Fruit fly (Drosophila melanogaster) whole organism, embryonic: Measurements from ENCODE around the gene CkIIalpha-i3.
A peak's percentile ranks its signal among the peaks of the same experiment; 100 is the strongest.

Source experiments
- Ada2b ChIP-seq: fragments of 200-800 bp; sonication (Bioruptor generic); IDR thresholded peaks from 2 replicates; pipeline ENCODE4 v1.3.6; 2022; ENCODE audit warnings: missing biosample characterization, missing genetic modification characterization
- Atf3 ChIP-seq: fragments of 200-800 bp; sonication (Bioruptor generic); optimal IDR thresholded peaks from 3 replicates; lab custom pipeline; 2016; ENCODE audit warnings: missing biosample characterization, missing genetic modification characterization
- Bdp1 ChIP-seq: fragments of 200-800 bp; sonication (Bioruptor generic); optimal IDR thresholded peaks from 3 replicates; lab custom pipeline; 2016; ENCODE audit warnings: missing biosample characterization, missing genetic modification characterization
- CG10565 ChIP-seq: fragments of 200-800 bp; sonication (Bioruptor generic); optimal IDR thresholded peaks from 3 replicates; lab custom pipeline; 2016; ENCODE audit warnings: missing biosample characterization, mild to moderate bottlenecking, missing genetic modification characterization
- CG10979 ChIP-seq: fragments of 200-800 bp; sonication (Bioruptor generic); optimal IDR thresholded peaks from 2 replicates; lab custom pipeline; 2018; ENCODE audit warnings: missing biosample characterization, mild to moderate bottlenecking, missing genetic modification characterization, moderate library complexity
- CG11093 ChIP-seq: fragments of 200-800 bp; sonication (Bioruptor generic); IDR thresholded peaks from 3 replicates; pipeline ENCODE4 v1.3.6; 2022; ENCODE audit warnings: missing biosample characterization, missing genetic modification characterization
- CG11456 ChIP-seq: fragments of 200-800 bp; sonication (Bioruptor generic); IDR thresholded peaks from 3 replicates; pipeline ENCODE4 v1.3.6; 2022; ENCODE audit warnings: missing biosample characterization, missing genetic modification characterization
- CG14667 ChIP-seq: fragments of 200-800 bp; sonication (Bioruptor generic); IDR thresholded peaks from 2 replicates; pipeline ENCODE4 v1.3.6; 2022; ENCODE audit warnings: missing biosample characterization, missing genetic modification characterization
- CG1603 ChIP-seq: fragments of 200-800 bp; sonication (Bioruptor generic); optimal IDR thresholded peaks from 2 replicates; lab custom pipeline; 2019; ENCODE audit warnings: missing biosample characterization, mild to moderate bottlenecking, missing genetic modification characterization, moderate library complexity
- CG1792 ChIP-seq: fragments of 200-800 bp; sonication (Bioruptor generic); optimal IDR thresholded peaks from 2 replicates; lab custom pipeline; 2016; ENCODE audit warnings: missing biosample characterization, missing genetic modification characterization
- CG18262 ChIP-seq: fragments of 200-800 bp; optimal IDR thresholded peaks from 3 replicates; lab custom pipeline; 2019; ENCODE audit warnings: missing biosample characterization, mild to moderate bottlenecking, missing genetic modification characterization, moderate library complexity
- CG2120 ChIP-seq: fragments of 200-800 bp; sonication (Bioruptor generic); optimal IDR thresholded peaks from 3 replicates; lab custom pipeline; 2016; ENCODE audit warnings: missing biosample characterization, missing genetic modification characterization
- CG2129 ChIP-seq: fragments of 200-800 bp; sonication (Bioruptor generic); IDR thresholded peaks from 2 replicates; pipeline ENCODE4 v1.3.6; 2022; ENCODE audit warnings: missing biosample characterization, missing genetic modification characterization; ENCODE audit not compliant: partially characterized antibody
- CG42726 ChIP-seq: fragments of 200-800 bp; sonication (Bioruptor generic); IDR thresholded peaks from 2 replicates; pipeline ENCODE4 v1.3.6; 2022; ENCODE audit warnings: missing biosample characterization, missing genetic modification characterization; ENCODE audit not compliant: partially characterized antibody
- CG43689 ChIP-seq: fragments of 200-800 bp; sonication (Bioruptor generic); IDR thresholded peaks from 2 replicates; pipeline ENCODE4 v1.3.6; 2022; ENCODE audit warnings: missing biosample characterization, missing genetic modification characterization
- CG6689 ChIP-seq: fragments of 200-800 bp; sonication (Bioruptor generic); IDR thresholded peaks from 2 replicates; pipeline ENCODE4 v1.3.6; 2022; ENCODE audit warnings: missing biosample characterization, missing genetic modification characterization
- CG6813 ChIP-seq: fragments of 200-800 bp; sonication (Bioruptor generic); optimal IDR thresholded peaks from 2 replicates; lab custom pipeline; 2017; ENCODE audit warnings: missing biosample characterization, missing genetic modification characterization, mild to moderate bottlenecking, moderate library complexity, missing genetic modification reagents
- CG8089 ChIP-seq: fragments of 200-800 bp; sonication (Bioruptor generic); optimal IDR thresholded peaks from 3 replicates; lab custom pipeline; 2016; ENCODE audit warnings: missing biosample characterization, missing genetic modification characterization
- CG8281 ChIP-seq: fragments of 200-800 bp; sonication (Bioruptor generic); optimal IDR thresholded peaks from 2 replicates; lab custom pipeline; 2018; ENCODE audit warnings: missing biosample characterization, mild to moderate bottlenecking, missing genetic modification characterization, moderate library complexity
- CoRest ChIP-seq: fragments of 200-800 bp; sonication (Bioruptor generic); optimal IDR thresholded peaks from 3 replicates; lab custom pipeline; 2018; ENCODE audit warnings: missing biosample characterization, mild to moderate bottlenecking, missing genetic modification characterization, moderate library complexity
- Hr78 ChIP-seq, 2 experiments: fragments of 200-800 bp in 1 of 2; fragments of >200 bp in 1 of 2; sonication (Bioruptor generic) in 1 of 2; optimal IDR thresholded peaks; 2 replicates each; lab custom pipeline; 2017 to 2019; ENCODE audit warnings: missing biosample characterization in 2 of 2, missing genetic modification characterization in 2 of 2, mild to moderate bottlenecking in 1 of 2, moderate library complexity in 1 of 2
- Myb ChIP-seq: fragments of 200-800 bp; sonication (Bioruptor generic); optimal IDR thresholded peaks from 2 replicates; lab custom pipeline; 2016; ENCODE audit warnings: missing biosample characterization, missing genetic modification characterization
- NK7.1 ChIP-seq: fragments of 200-800 bp; sonication (Bioruptor generic); optimal IDR thresholded peaks from 3 replicates; lab custom pipeline; 2016; ENCODE audit warnings: missing biosample characterization, missing genetic modification characterization
- Spps ChIP-seq: fragments of 200-800 bp; sonication (Bioruptor generic); optimal IDR thresholded peaks from 2 replicates; lab custom pipeline; 2018; ENCODE audit warnings: missing biosample characterization, mild to moderate bottlenecking, missing genetic modification characterization
- YL-1 ChIP-seq: fragments of 200-800 bp; sonication (Bioruptor generic); optimal IDR thresholded peaks from 3 replicates; lab custom pipeline; 2017; ENCODE audit warnings: missing biosample characterization, mild to moderate bottlenecking, missing genetic modification characterization
- abd-A ChIP-seq: fragments of 200-800 bp; sonication (Bioruptor generic); optimal IDR thresholded peaks from 3 replicates; lab custom pipeline; 2019; ENCODE audit warnings: missing biosample characterization, mild to moderate bottlenecking, missing genetic modification characterization, moderate library complexity
- amos ChIP-seq: fragments of 200-800 bp; sonication (Bioruptor generic); IDR thresholded peaks from 2 replicates; pipeline ENCODE4 v1.3.6; 2022; ENCODE audit warnings: missing biosample characterization, missing genetic modification characterization; ENCODE audit not compliant: partially characterized antibody
- ci ChIP-seq: fragments of 200-800 bp; sonication (Bioruptor generic); IDR thresholded peaks from 3 replicates; pipeline ENCODE4 v1.3.6; 2022; ENCODE audit warnings: missing biosample characterization, missing genetic modification characterization
- crp ChIP-seq, 2 experiments: fragments of 200-800 bp; sonication (Bioruptor generic); optimal IDR thresholded peaks; 2 replicates in 1 of 2; 3 replicates in 1 of 2; lab custom pipeline; 2017; ENCODE audit warnings: missing biosample characterization in 2 of 2, missing genetic modification characterization in 2 of 2, mild to moderate bottlenecking in 1 of 2, moderate library complexity in 1 of 2
- cwo ChIP-seq: fragments of 200-800 bp; sonication (Bioruptor generic); optimal IDR thresholded peaks from 3 replicates; lab custom pipeline; 2017; ENCODE audit warnings: missing biosample characterization, missing genetic modification characterization, mild to moderate bottlenecking, moderate library complexity, missing genetic modification reagents
- dimm ChIP-seq: fragments of 200-800 bp; sonication (Bioruptor generic); IDR thresholded peaks from 2 replicates; pipeline ENCODE4 v1.3.6; 2022; ENCODE audit warnings: missing biosample characterization, missing genetic modification characterization
- ewg ChIP-seq: fragments of 200-800 bp; sonication (Bioruptor generic); optimal IDR thresholded peaks from 3 replicates; lab custom pipeline; 2017; ENCODE audit warnings: mild to moderate bottlenecking, missing biosample characterization, missing genetic modification reagents, missing genetic modification characterization
- fru ChIP-seq: fragments of >200 bp; optimal IDR thresholded peaks from 2 replicates; lab custom pipeline; 2017
- ftz-f1 ChIP-seq: fragments of 200-800 bp; sonication (Bioruptor generic); optimal IDR thresholded peaks from 2 replicates; lab custom pipeline; 2016; ENCODE audit warnings: missing biosample characterization, missing genetic modification characterization
- grau ChIP-seq: fragments of 200-800 bp; optimal IDR thresholded peaks from 3 replicates; lab custom pipeline; 2019; ENCODE audit warnings: missing biosample characterization, mild to moderate bottlenecking, missing genetic modification characterization, moderate library complexity
- gsb-n ChIP-seq: fragments of 200-800 bp; sonication (Bioruptor generic); optimal IDR thresholded peaks from 3 replicates; lab custom pipeline; 2018; ENCODE audit warnings: missing biosample characterization, mild to moderate bottlenecking, missing genetic modification characterization
- lbe ChIP-seq: fragments of 200-800 bp; sonication (Bioruptor generic); optimal IDR thresholded peaks from 2 replicates; lab custom pipeline; 2016; ENCODE audit warnings: missing biosample characterization, mild to moderate bottlenecking, missing genetic modification characterization
- oc ChIP-seq: fragments of 200-800 bp; sonication (Bioruptor generic); optimal IDR thresholded peaks from 2 replicates; lab custom pipeline; 2018; ENCODE audit warnings: missing biosample characterization, mild to moderate bottlenecking, missing genetic modification characterization, moderate library complexity
- peb ChIP-seq: fragments of 200-800 bp; sonication (Bioruptor generic); IDR thresholded peaks from 2 replicates; pipeline ENCODE4 v1.3.6; 2022; ENCODE audit warnings: missing biosample characterization, missing genetic modification characterization
- pfk ChIP-seq: fragments of 200-800 bp; sonication (Bioruptor generic); optimal IDR thresholded peaks from 2 replicates; lab custom pipeline; 2018; ENCODE audit warnings: missing biosample characterization, mild to moderate bottlenecking, missing genetic modification characterization, moderate library complexity
- psq ChIP-seq: fragments of 200-800 bp; sonication (Bioruptor generic); optimal IDR thresholded peaks from 2 replicates; lab custom pipeline; 2017; ENCODE audit warnings: missing biosample characterization, missing genetic modification characterization
- run ChIP-seq: fragments of 200-800 bp; sonication (Bioruptor generic); optimal IDR thresholded peaks from 3 replicates; lab custom pipeline; 2018; ENCODE audit warnings: missing biosample characterization, mild to moderate bottlenecking, missing genetic modification characterization
- sd ChIP-seq: fragments of 200-800 bp; sonication (Bioruptor generic); optimal IDR thresholded peaks from 3 replicates; lab custom pipeline; 2018; ENCODE audit warnings: missing biosample characterization, mild to moderate bottlenecking, missing genetic modification characterization, moderate library complexity
- sisA ChIP-seq: fragments of 200-800 bp; sonication (Bioruptor generic); IDR thresholded peaks from 2 replicates; pipeline ENCODE4 v1.3.6; 2022; ENCODE audit warnings: missing biosample characterization, missing genetic modification characterization
- slou ChIP-seq: fragments of 200-800 bp; sonication (Bioruptor generic); optimal IDR thresholded peaks from 3 replicates; lab custom pipeline; 2016; ENCODE audit warnings: missing biosample characterization, missing genetic modification characterization
- tap ChIP-seq: fragments of 200-800 bp; optimal IDR thresholded peaks from 3 replicates; lab custom pipeline; 2019; ENCODE audit warnings: missing biosample characterization, mild to moderate bottlenecking, missing genetic modification characterization, moderate library complexity
- z ChIP-seq: fragments of 200-800 bp; sonication (Bioruptor generic); IDR thresholded peaks from 3 replicates; pipeline ENCODE4 v1.3.6; 2022; ENCODE audit warnings: missing biosample characterization, missing genetic modification characterization
- zfh2 ChIP-seq: fragments of 200-800 bp; sonication (Bioruptor generic); optimal IDR thresholded peaks from 2 replicates; lab custom pipeline; 2016; ENCODE audit warnings: missing biosample characterization, missing genetic modification characterization

The CkIIalpha-i3 gene

DNA sequence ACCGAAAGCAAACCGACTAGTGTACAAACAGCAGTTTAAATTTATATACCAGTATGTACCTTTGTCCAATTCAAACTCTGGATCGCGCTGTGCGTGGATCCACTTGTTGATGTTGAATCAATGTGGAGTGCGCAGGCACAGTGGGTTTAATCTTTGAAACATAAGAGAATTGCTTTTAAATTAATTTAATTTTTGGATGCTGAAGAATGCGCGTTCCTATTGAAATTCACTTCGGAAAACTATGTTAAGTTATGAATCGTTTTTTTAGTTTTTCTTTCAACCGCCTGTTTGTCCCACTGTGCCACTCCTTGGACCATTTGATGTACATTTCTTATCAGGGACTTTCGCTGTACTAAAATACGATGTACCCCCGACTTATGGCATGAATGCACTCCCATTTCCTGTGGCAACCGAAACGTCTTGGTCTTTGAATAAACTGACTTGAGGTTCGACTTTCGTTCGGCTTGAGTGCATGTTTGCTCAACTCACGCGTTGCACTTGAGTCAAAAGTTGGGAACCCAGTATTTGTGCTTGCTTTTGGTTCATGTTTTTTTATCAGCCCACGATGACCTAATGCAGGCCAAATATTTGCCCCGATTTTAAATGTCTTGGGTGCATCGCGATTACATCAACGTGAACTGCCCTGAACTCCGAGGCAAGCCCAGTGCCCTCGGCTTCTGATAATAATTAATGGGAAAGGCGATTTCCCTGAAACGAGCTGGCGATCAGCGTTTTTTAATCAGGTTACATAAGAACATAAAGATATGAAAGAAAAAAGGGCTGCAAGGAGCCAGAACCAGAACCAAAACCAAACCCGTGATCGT is 14.3 kb upstream of the CkIIalpha-i3 start (continued):
- TF ChIP-seq CG2129 (GFP tag; lab: Robert Waterston, UW), result no peak
- TF ChIP-seq Ada2b, result peak; percentile 90
- peak; percentile 91 for TF ChIP-seq Atf3
- TF ChIP-seq dimm (GFP tag; lab: Robert Waterston, UW), result peak; percentile 77
- peak; percentile 84 for TF ChIP-seq ewg (GFP tag; lab: Kevin White, UChicago)
- no peak for TF ChIP-seq amos (GFP tag; lab: Robert Waterston, UW)
- TF ChIP-seq run (tag; lab: Kevin White, UChicago), result peak; percentile 83
- peak; percentile 97 for TF ChIP-seq Spps
- TF ChIP-seq zfh2, result peak; percentile 41
- peak; percentile 95 for TF ChIP-seq CG8089
- TF ChIP-seq CG6813 (GFP tag; lab: Kevin White, UChicago), result peak; percentile 93
- TF ChIP-seq CG11093, result peak; percentile 87
- peak; percentile 91 for TF ChIP-seq CoRest (tag; lab: Kevin White, UChicago)
- peak; percentile 73 for TF ChIP-seq CG43689 (GFP tag; lab: Robert Waterston, UW)
- TF ChIP-seq CG42726 (GFP tag; lab: Robert Waterston, UW), result no peak
- TF ChIP-seq slou, result peak; percentile 88
- peak; percentile 91 for TF ChIP-seq sisA (GFP tag; lab: Robert Waterston, UW)
- peak; percentile 76 for TF ChIP-seq psq (GFP tag; lab: Kevin White, UChicago)
- peak; percentile 98 for TF ChIP-seq ci
- TF ChIP-seq CG1603 (tag; lab: Kevin White, UChicago), result peak; percentile 95
- peak; percentile 89 for TF ChIP-seq NK7.1
- TF ChIP-seq, all 482 proteins: peak for 416

DNA sequence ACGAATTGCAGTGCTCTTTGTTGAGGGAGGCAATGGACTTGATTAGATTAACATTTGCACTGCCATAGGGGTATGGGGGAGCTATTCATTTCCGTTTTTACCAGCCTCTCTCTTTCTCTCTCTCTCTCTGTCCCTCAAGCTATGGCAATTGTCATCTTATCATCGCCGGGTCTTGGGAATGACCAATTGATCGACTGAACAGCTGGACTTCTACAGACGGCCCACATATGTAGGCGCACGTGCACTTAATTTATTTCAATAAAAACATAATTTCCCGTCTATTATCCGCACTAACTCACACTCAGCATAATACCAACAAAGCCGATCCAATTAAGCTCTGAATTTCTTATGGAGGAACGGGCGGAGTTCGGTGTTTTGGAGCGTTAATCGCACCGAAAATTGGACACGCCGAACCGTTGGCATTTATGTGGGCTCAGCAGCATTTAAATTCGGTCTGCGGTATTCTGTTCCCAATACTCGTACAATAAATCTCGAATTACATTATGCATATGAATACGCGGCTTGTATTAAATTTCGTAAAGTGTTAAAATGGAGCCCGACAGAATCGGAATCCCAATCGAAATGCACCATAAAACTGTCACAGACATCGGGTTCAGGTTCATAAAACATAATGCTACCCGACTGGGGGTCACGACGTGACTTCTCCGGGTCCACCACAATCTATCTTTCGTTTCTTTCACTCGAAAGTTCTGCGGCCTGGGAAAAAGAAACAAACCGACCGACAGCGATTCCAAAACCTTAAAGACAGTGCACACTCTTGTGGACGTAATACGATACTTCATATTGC is 13.5 kb upstream of the CkIIalpha-i3 start:
- no peak for TF ChIP-seq Myb
- TF ChIP-seq CG42726 (GFP tag; lab: Robert Waterston, UW), result no peak
- no peak for TF ChIP-seq CG6689 (GFP tag; lab: Robert Waterston, UW)
- no peak for TF ChIP-seq CG2120
- no peak for TF ChIP-seq lbe (GFP tag; lab: Kevin White, UChicago)
- peak; percentile 82 for TF ChIP-seq oc (tag; lab: Kevin White, UChicago)
- TF ChIP-seq gsb-n (tag; lab: Kevin White, UChicago), result peak; percentile 50
- TF ChIP-seq pfk (GFP tag; lab: Kevin White, UChicago), result no peak
- no peak for TF ChIP-seq peb (GFP tag; lab: Robert Waterston, UW)
- TF ChIP-seq grau, result no peak
- TF ChIP-seq Bdp1 (GFP tag; lab: Kevin White, UChicago), result no peak
- TF ChIP-seq CG8281 (tag; lab: Kevin White, UChicago), result peak; percentile 57
- no peak for TF ChIP-seq CG10565 (GFP tag; lab: Kevin White, UChicago)
- no peak for TF ChIP-seq ftz-f1 (GFP tag; lab: Kevin White, UChicago)
- no peak for TF ChIP-seq CG11456 (GFP tag; lab: Robert Waterston, UW)
- TF ChIP-seq CG1792, result no peak
- no peak for TF ChIP-seq CG18262 (tag; lab: Kevin White, UChicago)
- peak; percentile 83 for TF ChIP-seq abd-A (tag; lab: Kevin White, UChicago)
- no peak for TF ChIP-seq cwo (GFP tag; lab: Kevin White, UChicago)
- TF ChIP-seq crp (GFP tag; optimal IDR thresholded peaks at IDR 0.05; lab: Kevin White, UChicago), result no peak
- no peak for TF ChIP-seq CG10979 (tag; lab: Kevin White, UChicago)
- no peak for TF ChIP-seq YL-1 (GFP tag; lab: Kevin White, UChicago)
- TF ChIP-seq fru (lab: Kevin White, UChicago), result no peak
- TF ChIP-seq sd (tag; lab: Kevin White, UChicago), result no peak
- TF ChIP-seq Hr78 (GFP tag; optimal IDR thresholded peaks at IDR 0.05; lab: Kevin White, UChicago), result peak in 1 of 2 experiments; percentile 53
- no peak for TF ChIP-seq CG14667 (GFP tag; lab: Robert Waterston, UW)
- no peak for TF ChIP-seq z
- no peak for TF ChIP-seq tap
